Worm (Caenorhabditis elegans) whole organism, L4 larva: ENCODE data around the gene F22B3.8.

Source experiments
- aly-2 ChIP-seq: sonication (generic microtip); optimal IDR thresholded peaks from 2 replicates; lab custom pipeline; 2018; ENCODE audit warnings: missing biosample characterization, missing genetic modification characterization
- fos-1 ChIP-seq: fragments of 150-350 bp; optimal IDR thresholded peaks from 2 replicates; lab custom pipeline; 2014; ENCODE audit warnings: missing biosample characterization, missing genetic modification characterization
- nhr-28 ChIP-seq: fragments of 150-350 bp; optimal IDR thresholded peaks from 2 replicates; lab custom pipeline; 2014; ENCODE audit warnings: missing biosample characterization, missing genetic modification characterization
- pqm-1 ChIP-seq: sonication (generic microtip); optimal IDR thresholded peaks from 2 replicates; lab custom pipeline; 2017; ENCODE audit warnings: missing biosample characterization, missing genetic modification characterization
- set-16 ChIP-seq: fragments of 200-800 bp; sonication (Bioruptor generic); IDR thresholded peaks from 2 replicates; pipeline ENCODE4 v1.3.6; 2022; ENCODE audit warnings: missing genetic modification reagents, missing genetic modification characterization, missing compliant biosample characterization
- skn-1 ChIP-seq: fragments of 150-350 bp; optimal IDR thresholded peaks from 2 replicates; lab custom pipeline; 2014; ENCODE audit warnings: missing biosample characterization, missing genetic modification characterization
- zag-1 ChIP-seq: fragments of 150-350 bp; optimal IDR thresholded peaks from 2 replicates; lab custom pipeline; 2014; ENCODE audit warnings: missing biosample characterization, missing genetic modification characterization

ce11 chrIV:11425442-11425841, 712 bp upstream of the F22B3.8 start, which contains the start of gene kin-4:
- no peak for TF ChIP-seq nhr-28 (tag; lab: Kevin White, UChicago)
- TF ChIP-seq pqm-1 (tag; lab: Kevin White, UChicago): no peak
- no peak for TF ChIP-seq fos-1 (tag; lab: Kevin White, UChicago)
- TF ChIP-seq skn-1: no peak
- TF ChIP-seq set-16 (GFP tag; lab: Robert Waterston, UW): no peak
- TF ChIP-seq aly-2 (tag; lab: Kevin White, UChicago): no peak
- TF ChIP-seq zag-1 (tag; lab: Kevin White, UChicago): no peak
